Fruit fly (Drosophila melanogaster): ENCODE data around the gene Sec16.

Gene Sec16

DNA sequence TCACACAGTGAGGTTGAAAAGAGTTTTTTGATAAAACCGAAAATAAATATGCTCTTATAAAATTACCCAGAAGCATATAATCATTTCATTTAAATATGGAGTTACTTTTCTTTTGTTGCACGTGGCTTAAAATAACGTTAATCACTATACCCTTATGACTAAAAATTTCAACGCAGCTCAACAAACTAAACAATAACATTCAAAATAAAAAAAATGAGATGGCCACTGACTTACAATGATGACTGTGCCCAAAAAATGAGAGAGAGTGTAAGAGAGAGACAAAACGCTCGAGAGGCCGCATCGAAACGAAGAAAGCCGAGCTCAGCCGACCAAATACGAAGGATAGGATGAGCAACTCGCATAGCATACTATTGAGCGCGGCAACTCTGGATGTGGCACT lies 48.2 kb upstream of the Sec16 start (continued):
- no peak for TF ChIP-seq tio (GFP tag; optimal IDR thresholded peaks at IDR 0.05)
- TF ChIP-seq CG6689 (GFP tag; IDR thresholded peaks at IDR 0.05) = no peak
- TF ChIP-seq Neu2 (GFP tag; optimal IDR thresholded peaks at IDR 0.05; ENCODE audit: borderline replicate concordance) = no peak
- peak; percentile 42 for TF ChIP-seq Hand (GFP tag; optimal IDR thresholded peaks at IDR 0.05)
- peak; percentile 2 for TF ChIP-seq CHES-1-like (GFP tag; optimal IDR thresholded peaks at IDR 0.05)
- TF ChIP-seq CG11247 (GFP tag; IDR thresholded peaks at IDR 0.05) = no peak
- TF ChIP-seq CG1233 (GFP tag; optimal IDR thresholded peaks at IDR 0.05) = no peak
- TF ChIP-seq grau (tag; optimal IDR thresholded peaks at IDR 0.05) = peak; percentile 46
- no peak for TF ChIP-seq CG11398 (GFP tag; optimal IDR thresholded peaks at IDR 0.05)
- TF ChIP-seq CG30403 (GFP tag; optimal IDR thresholded peaks at IDR 0.05) = peak; percentile 30
- no peak for TF ChIP-seq Eip74EF (GFP tag; optimal IDR thresholded peaks at IDR 0.05)
- TF ChIP-seq Elba2 (GFP tag; optimal IDR thresholded peaks at IDR 0.05) = no peak
- peak; percentile 15 for TF ChIP-seq sqz (GFP tag; optimal IDR thresholded peaks at IDR 0.05)
- TF ChIP-seq CG1603 (tag; optimal IDR thresholded peaks at IDR 0.05) = no peak
- TF ChIP-seq CG8924 (tag; optimal IDR thresholded peaks at IDR 0.05) = peak; percentile 13
- TF ChIP-seq Bgb (GFP tag; IDR thresholded peaks at IDR 0.05; ENCODE audit: partially characterized antibody) = no peak
- TF ChIP-seq CG3847 (GFP tag; IDR thresholded peaks at IDR 0.05) = peak; percentile 41
- no peak for TF ChIP-seq CG31224 (GFP tag; IDR thresholded peaks at IDR 0.05)
- TF ChIP-seq corto (GFP tag; optimal IDR thresholded peaks at IDR 0.05) = no peak
- TF ChIP-seq CG13287 (GFP tag; IDR thresholded peaks at IDR 0.05; ENCODE audit: partially characterized antibody) = no peak
- TF ChIP-seq z (GFP tag; IDR thresholded peaks at IDR 0.05) = no peak
- TF ChIP-seq Myb (GFP tag; optimal IDR thresholded peaks at IDR 0.05) = peak; percentile 25
- peak; percentile 23 for TF ChIP-seq Dip3 (GFP tag; optimal IDR thresholded peaks at IDR 0.05)
- TF ChIP-seq fu2 (GFP tag; optimal IDR thresholded peaks at IDR 0.05) = no peak
- TF ChIP-seq Scr (GFP tag; IDR thresholded peaks at IDR 0.05; ENCODE audit: partially characterized antibody) = no peak
- no peak for TF ChIP-seq tup (GFP tag; optimal IDR thresholded peaks at IDR 0.05)
- no peak for TF ChIP-seq Ada2b (GFP tag; IDR thresholded peaks at IDR 0.05)
- TF ChIP-seq CG6254 (GFP tag; optimal IDR thresholded peaks at IDR 0.05) = no peak
- TF ChIP-seq Blimp-1 (GFP tag; optimal IDR thresholded peaks at IDR 0.05) = peak; percentile 36
- no peak for TF ChIP-seq BEAF-32 (GFP tag; optimal IDR thresholded peaks at IDR 0.05)
- no peak for TF ChIP-seq mld (GFP tag; IDR thresholded peaks at IDR 0.05; ENCODE audit: partially characterized antibody)
- TF ChIP-seq CG17361 (GFP tag; IDR thresholded peaks at IDR 0.05) = peak; percentile 45; the same call in 1 of the 3 replicates
- no peak for TF ChIP-seq Mes4 (GFP tag; optimal IDR thresholded peaks at IDR 0.05)
- peak; percentile 25 for TF ChIP-seq phol (tag; optimal IDR thresholded peaks at IDR 0.05)
- TF ChIP-seq CG12219 (GFP tag; optimal IDR thresholded peaks at IDR 0.05) = peak; percentile 40
- TF ChIP-seq shn (GFP tag; optimal IDR thresholded peaks at IDR 0.05) = no peak
- TF ChIP-seq luna (GFP tag; optimal IDR thresholded peaks at IDR 0.05) = no peak
- no peak for TF ChIP-seq cwo (GFP tag; optimal IDR thresholded peaks at IDR 0.05)
- no peak for TF ChIP-seq CG2712 (tag; optimal IDR thresholded peaks at IDR 0.05)
- no peak for TF ChIP-seq vnd (GFP tag; IDR thresholded peaks at IDR 0.05; ENCODE audit: partially characterized antibody)
- no peak for TF ChIP-seq salm (tag; optimal IDR thresholded peaks at IDR 0.05)
- TF ChIP-seq C15 (GFP tag; IDR thresholded peaks at IDR 0.05) = no peak
- no peak for TF ChIP-seq ssp (GFP tag; IDR thresholded peaks at IDR 0.05)
- TF ChIP-seq CG3281 (GFP tag; optimal IDR thresholded peaks at IDR 0.05) = peak; percentile 29
- no peak for TF ChIP-seq nom (GFP tag; optimal IDR thresholded peaks at IDR 0.05)
- no peak for TF ChIP-seq CG17186 (GFP tag; optimal IDR thresholded peaks at IDR 0.05)
- TF ChIP-seq CG4854 (GFP tag; optimal IDR thresholded peaks at IDR 0.05) = no peak
- no peak for TF ChIP-seq CG8478 (optimal IDR thresholded peaks at IDR 0.05)
- TF ChIP-seq CG17359 (tag; optimal IDR thresholded peaks at IDR 0.05) = peak; percentile 46
- no peak for TF ChIP-seq CkIIα-i1 (GFP tag; IDR thresholded peaks at IDR 0.05)
- TF ChIP-seq CG11696 (GFP tag; IDR thresholded peaks at IDR 0.05) = no peak
